Worm (Caenorhabditis elegans): Measurements from ENCODE around the gene Y57A10A.13.

- TF ChIP-seq ama-1 (optimal IDR thresholded peaks at IDR 0.05) = no peak
- TF ChIP-seq tbx-11 (GFP tag; IDR thresholded peaks at IDR 0.05) = no peak
- no peak for TF ChIP-seq hmbx-1 (tag; optimal IDR thresholded peaks at IDR 0.05)
- TF ChIP-seq flt-1 (GFP tag; IDR thresholded peaks at IDR 0.05) = no peak
- TF ChIP-seq hmg-4 (GFP tag; optimal IDR thresholded peaks at IDR 0.05) = no peak
- TF ChIP-seq aly-1 (tag; optimal IDR thresholded peaks at IDR 0.05) = no peak
Measured at ce11 chrII:12150227-12150626, 34.5 kb downstream of the Y57A10A.13 start.
